Worm (Caenorhabditis elegans) whole organism, L2 larva: ENCODE measurements around the gene lin-9.

Source experiments
- C34F6.9 ChIP-seq: fragments of 150-350 bp; optimal IDR thresholded peaks from 2 replicates; lab custom pipeline; 2014; ENCODE audit warnings: missing biosample characterization, missing genetic modification characterization
- F13H6.1 ChIP-seq: sonication (generic microtip); optimal IDR thresholded peaks from 2 replicates; lab custom pipeline; 2016; ENCODE audit warnings: missing genetic modification characterization, missing compliant biosample characterization
- R02D3.7 ChIP-seq: fragments of 150-350 bp; optimal IDR thresholded peaks from 2 replicates; lab custom pipeline; 2014; ENCODE audit warnings: missing biosample characterization, missing genetic modification characterization
- Y55F3AM.14 ChIP-seq: fragments of 200-800 bp; sonication (Bioruptor generic); optimal IDR thresholded peaks from 2 replicates; lab custom pipeline; 2018; ENCODE audit warnings: mild to moderate bottlenecking, missing genetic modification characterization, missing compliant biosample characterization
- ZK546.5 ChIP-seq: sonication (generic microtip); optimal IDR thresholded peaks from 2 replicates; lab custom pipeline; 2017; ENCODE audit warnings: missing biosample characterization, missing genetic modification characterization
- alr-1 ChIP-seq: fragments of 150-350 bp; optimal IDR thresholded peaks from 2 replicates; lab custom pipeline; 2014; ENCODE audit warnings: missing biosample characterization, missing genetic modification characterization
- aly-2 ChIP-seq: fragments of 150-350 bp; optimal IDR thresholded peaks from 2 replicates; lab custom pipeline; 2014; ENCODE audit warnings: missing biosample characterization, missing genetic modification characterization
- ama-1 ChIP-seq: fragments of 150-350 bp; optimal IDR thresholded peaks from 2 replicates; lab custom pipeline; 2018; ENCODE audit warnings: inconsistent platforms
- blmp-1 ChIP-seq: sonication (generic microtip); optimal IDR thresholded peaks from 2 replicates; lab custom pipeline; 2017; ENCODE audit warnings: missing genetic modification characterization, mild to moderate bottlenecking, missing compliant biosample characterization, antibody characterized with exemption, moderate library complexity; ENCODE audit not compliant: insufficient read depth
- ceh-16 ChIP-seq: fragments of 150-350 bp; optimal IDR thresholded peaks from 2 replicates; lab custom pipeline; 2014; ENCODE audit warnings: missing biosample characterization, missing genetic modification characterization
- ceh-82 ChIP-seq: fragments of 150-350 bp; optimal IDR thresholded peaks from 2 replicates; lab custom pipeline; 2014; ENCODE audit warnings: missing biosample characterization, missing genetic modification characterization
- crh-2 ChIP-seq: sonication (generic microtip); optimal IDR thresholded peaks from 2 replicates; lab custom pipeline; 2017; ENCODE audit warnings: missing biosample characterization, missing genetic modification characterization
- dmd-4 ChIP-seq: sonication (generic microtip); optimal IDR thresholded peaks from 2 replicates; lab custom pipeline; 2017; ENCODE audit warnings: missing biosample characterization, missing genetic modification characterization
- egl-27 ChIP-seq: sonication (generic microtip); optimal IDR thresholded peaks from 3 replicates; lab custom pipeline; 2017; ENCODE audit warnings: missing biosample characterization, missing genetic modification reagents, missing genetic modification characterization
- elt-1 ChIP-seq: fragments of 150-350 bp; optimal IDR thresholded peaks from 2 replicates; lab custom pipeline; 2014; ENCODE audit warnings: missing biosample characterization, missing genetic modification characterization
- elt-3 ChIP-seq: sonication (generic microtip); optimal IDR thresholded peaks from 2 replicates; lab custom pipeline; 2017; ENCODE audit warnings: missing biosample characterization, missing genetic modification characterization
- fos-1 ChIP-seq: fragments of 150-350 bp; optimal IDR thresholded peaks from 2 replicates; lab custom pipeline; 2014; ENCODE audit warnings: missing biosample characterization, missing genetic modification characterization
- gmeb-1 ChIP-seq: fragments of 150-350 bp; optimal IDR thresholded peaks from 2 replicates; lab custom pipeline; 2014; ENCODE audit warnings: missing biosample characterization, missing genetic modification characterization
- lin-11 ChIP-seq: fragments of 150-350 bp; sonication (generic microtip); optimal IDR thresholded peaks from 2 replicates; lab custom pipeline; 2014; ENCODE audit warnings: missing biosample characterization, missing genetic modification characterization, inconsistent platforms, mixed read lengths
- lin-13 ChIP-seq: fragments of 150-350 bp; optimal IDR thresholded peaks from 2 replicates; lab custom pipeline; 2014; ENCODE audit warnings: missing biosample characterization, missing genetic modification reagents, missing genetic modification characterization
- lin-39 ChIP-seq: fragments of 150-350 bp; optimal IDR thresholded peaks from 2 replicates; lab custom pipeline; 2014; ENCODE audit warnings: missing biosample characterization, missing genetic modification reagents, missing genetic modification characterization
- lsy-2 ChIP-seq, 2 experiments: fragments of 150-350 bp in 1 of 2; sonication (generic microtip) in 1 of 2; optimal IDR thresholded peaks; 2 replicates each; lab custom pipeline; 2014 to 2017; ENCODE audit warnings: missing biosample characterization in 2 of 2, missing genetic modification characterization in 2 of 2
- mab-5 ChIP-seq: fragments of 150-350 bp; optimal IDR thresholded peaks from 2 replicates; lab custom pipeline; 2014; ENCODE audit warnings: missing biosample characterization, missing genetic modification characterization
- mbf-1 ChIP-seq: sonication (generic microtip); optimal IDR thresholded peaks from 2 replicates; lab custom pipeline; 2017; ENCODE audit warnings: missing biosample characterization, missing genetic modification characterization
- mdl-1 ChIP-seq, 2 experiments: fragments of 150-350 bp in 1 of 2; sonication (generic microtip) in 1 of 2; optimal IDR thresholded peaks; 2 replicates each; lab custom pipeline; 2017; ENCODE audit warnings: missing biosample characterization in 2 of 2, missing genetic modification characterization in 2 of 2
- nhr-10 ChIP-seq: sonication (generic microtip); optimal IDR thresholded peaks from 2 replicates; lab custom pipeline; 2017; ENCODE audit warnings: missing biosample characterization, missing genetic modification characterization
- nhr-11 ChIP-seq: fragments of 150-350 bp; optimal IDR thresholded peaks from 2 replicates; lab custom pipeline; 2014; ENCODE audit warnings: missing biosample characterization, missing genetic modification characterization
- nhr-12 ChIP-seq: fragments of 150-350 bp; optimal IDR thresholded peaks from 2 replicates; lab custom pipeline; 2014; ENCODE audit warnings: missing biosample characterization, missing genetic modification characterization
- nhr-129 ChIP-seq: fragments of 150-350 bp; optimal IDR thresholded peaks from 2 replicates; lab custom pipeline; 2014; ENCODE audit warnings: missing biosample characterization, missing genetic modification characterization
- nhr-21 ChIP-seq: fragments of 150-350 bp; optimal IDR thresholded peaks from 2 replicates; lab custom pipeline; 2014; ENCODE audit warnings: missing biosample characterization, missing genetic modification characterization
- nhr-23 ChIP-seq: fragments of 150-350 bp; optimal IDR thresholded peaks from 2 replicates; lab custom pipeline; 2014; ENCODE audit warnings: missing biosample characterization, missing genetic modification reagents, missing genetic modification characterization
- nhr-237 ChIP-seq: fragments of 150-350 bp; optimal IDR thresholded peaks from 2 replicates; lab custom pipeline; 2014; ENCODE audit warnings: missing biosample characterization, missing genetic modification characterization
- nhr-25 ChIP-seq: fragments of 150-350 bp; sonication (generic microtip); optimal IDR thresholded peaks from 3 replicates; lab custom pipeline; 2014; ENCODE audit warnings: missing biosample characterization, missing genetic modification characterization
- nhr-6 ChIP-seq: fragments of 150-350 bp; optimal IDR thresholded peaks from 2 replicates; lab custom pipeline; 2014; ENCODE audit warnings: missing biosample characterization, missing genetic modification characterization
- nhr-77 ChIP-seq: fragments of 150-350 bp; optimal IDR thresholded peaks from 2 replicates; lab custom pipeline; 2014; ENCODE audit warnings: missing biosample characterization, missing genetic modification characterization
- peb-1 ChIP-seq: fragments of 150-350 bp; optimal IDR thresholded peaks from 2 replicates; lab custom pipeline; 2014; ENCODE audit warnings: missing biosample characterization, missing genetic modification characterization
- sem-4 ChIP-seq: fragments of 150-350 bp; optimal IDR thresholded peaks from 2 replicates; lab custom pipeline; 2014; ENCODE audit warnings: missing biosample characterization, missing genetic modification reagents, missing genetic modification characterization
- skn-1 ChIP-seq: sonication (generic microtip); optimal IDR thresholded peaks from 2 replicates; lab custom pipeline; 2017; ENCODE audit warnings: missing biosample characterization, missing genetic modification characterization
- sma-3 ChIP-seq: sonication (generic microtip); optimal IDR thresholded peaks from 2 replicates; lab custom pipeline; 2016; ENCODE audit warnings: missing genetic modification reagents, missing genetic modification characterization, missing compliant biosample characterization
- sma-9 ChIP-seq, 2 experiments: fragments of 150-350 bp in 1 of 2; sonication (generic microtip) in 1 of 2; optimal IDR thresholded peaks; 2 replicates each; lab custom pipeline; 2014 to 2016; ENCODE audit warnings: missing genetic modification characterization in 2 of 2, mild to moderate bottlenecking in 1 of 2, missing biosample characterization in 1 of 2, missing compliant biosample characterization in 1 of 2, missing genetic modification reagents in 1 of 2, moderate library complexity in 1 of 2
- snpc-4 ChIP-seq: fragments of 150-350 bp; optimal IDR thresholded peaks from 2 replicates; lab custom pipeline; 2014; ENCODE audit warnings: missing biosample characterization, missing genetic modification characterization
- unc-39 ChIP-seq: fragments of 150-350 bp; optimal IDR thresholded peaks from 2 replicates; lab custom pipeline; 2014; ENCODE audit warnings: missing biosample characterization, missing genetic modification characterization
- unc-55 ChIP-seq: fragments of 150-350 bp; sonication (generic microtip); optimal IDR thresholded peaks from 3 replicates; lab custom pipeline; 2014; ENCODE audit warnings: missing biosample characterization, missing genetic modification reagents, missing genetic modification characterization
- unc-62 ChIP-seq: fragments of 150-350 bp; optimal IDR thresholded peaks from 2 replicates; lab custom pipeline; 2014; ENCODE audit warnings: missing biosample characterization, missing genetic modification reagents, missing genetic modification characterization
- zag-1 ChIP-seq: fragments of 150-350 bp; optimal IDR thresholded peaks from 2 replicates; lab custom pipeline; 2014; ENCODE audit warnings: missing biosample characterization, missing genetic modification characterization
- ztf-1 ChIP-seq: fragments of 200-800 bp; sonication (Bioruptor generic); conservative IDR thresholded peaks from 2 replicates; pipeline ENCODE4 v1.3.6; 2022; ENCODE audit warnings: missing genetic modification characterization, missing compliant biosample characterization
- ztf-11 ChIP-seq: sonication (generic microtip); optimal IDR thresholded peaks from 2 replicates; lab custom pipeline; 2017; ENCODE audit warnings: missing biosample characterization, missing genetic modification characterization
- ztf-4 ChIP-seq: fragments of 150-350 bp; optimal IDR thresholded peaks from 2 replicates; lab custom pipeline; 2014; ENCODE audit warnings: missing biosample characterization, missing genetic modification characterization

lin-9 gene

DNA sequence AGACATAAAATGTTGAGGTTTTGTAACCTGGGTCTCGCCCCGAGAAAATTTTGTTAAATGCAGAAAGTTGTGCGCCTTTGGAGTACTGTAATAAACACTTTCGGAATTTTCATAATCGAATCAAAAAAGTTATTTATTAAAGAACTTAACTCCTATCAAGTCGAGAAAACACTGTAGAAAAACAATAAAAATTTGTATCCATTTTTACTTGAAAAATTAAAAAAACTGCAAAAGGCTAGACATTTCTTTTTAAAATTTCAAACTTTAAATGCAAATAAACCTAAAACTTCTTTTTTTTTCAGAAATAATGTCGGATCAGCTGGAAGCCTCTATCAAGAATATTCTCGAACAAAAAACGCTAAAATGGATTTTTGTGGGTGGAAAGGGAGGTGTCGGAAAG lies 9.1 kb downstream of the lin-9 start, which contains the start of gene asna-1:
asna-1 (plus strand) TSS at position 301 of the 400 bp plus-strand sequence.
- TF ChIP-seq nhr-129 (tag; lab: Kevin White, UChicago) (no peak), ztf-4 (no peak), nhr-25 (no peak)

- TF ChIP-seq nhr-21 (tag; lab: Kevin White, UChicago): no peak
Measured at ce11 chrIII:8893464-8893863, 10.5 kb downstream of the lin-9 start, which contains the start of gene ZK637.4. ZK637.4 (plus strand) TSS chrIII:8893764.

ce11 chrIII:8889931-8890330 lies 14.0 kb downstream of the lin-9 start, which contains the start of gene lnkn-1:
lnkn-1 (plus strand) TSS chrIII:8890231.
- no peak for TF ChIP-seq blmp-1 (tag; lab: Kevin White, UChicago)
- no peak for TF ChIP-seq aly-2
- TF ChIP-seq mbf-1: no peak
- TF ChIP-seq elt-1 (tag; lab: Kevin White, UChicago): no peak
- TF ChIP-seq nhr-21 (tag; lab: Kevin White, UChicago): no peak
- TF ChIP-seq, all 48 proteins: peak for 0

DNA sequence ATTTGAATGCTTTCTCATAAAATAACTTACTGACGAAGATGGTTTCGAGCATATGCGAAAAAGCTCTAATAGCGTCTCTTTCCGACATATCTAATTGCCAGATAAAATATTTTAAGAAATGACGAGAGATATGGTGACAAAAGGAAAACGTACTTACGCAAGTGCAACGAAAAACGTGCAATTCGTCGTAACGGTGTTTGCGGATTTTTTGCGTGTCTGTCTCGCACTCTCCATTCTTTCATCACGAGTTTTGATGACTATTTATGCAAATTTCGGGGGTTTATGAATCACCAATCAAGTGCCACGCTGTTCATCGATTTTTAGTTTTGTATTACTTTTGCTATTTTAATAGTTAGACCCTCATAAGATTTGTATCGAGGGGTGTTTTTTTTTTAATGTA lies 15.0 kb downstream of the lin-9 start, which contains the start of gene ZK637.14:
ZK637.14 (minus strand) TSS at position 201 of the 400 bp plus-strand sequence.
- TF ChIP-seq ztf-4 (no peak), mdl-1 (tag; optimal IDR thresholded peaks at IDR 0.05; lab: Kevin White, UChicago) (no peak), zag-1 (tag; lab: Kevin White, UChicago) (no peak), aly-2 (no peak), peb-1 (tag; lab: Kevin White, UChicago) (no peak), nhr-23 (no peak), lin-13 (GFP tag; lab: Kevin White, UChicago) (no peak), sma-3 (peak; percentile 16), lsy-2 (tag; optimal IDR thresholded peaks at IDR 0.05; lab: Kevin White, UChicago) (peak; percentile 45 to 76), alr-1 (tag; lab: Kevin White, UChicago) (no peak), nhr-6 (peak; percentile 9), gmeb-1 (tag; lab: Kevin White, UChicago) (peak; percentile 49), C34F6.9 (tag; lab: Kevin White, UChicago) (peak; percentile 93), elt-3 (tag; lab: Kevin White, UChicago) (no peak), lin-39 (no peak), mab-5 (tag; lab: Kevin White, UChicago) (no peak), egl-27 (no peak), skn-1 (tag; lab: Kevin White, UChicago) (peak; percentile 73), nhr-21 (tag; lab: Kevin White, UChicago) (peak; percentile 23), nhr-11 (tag; lab: Kevin White, UChicago) (no peak), unc-55 (GFP tag; lab: Kevin White, UChicago) (peak; percentile 61), Y55F3AM.14 (GFP tag; lab: Kevin White, UChicago) (no peak), ztf-11 (no peak), ama-1 (lab: Kevin White, UChicago) (peak; percentile 2), ZK546.5 (tag; lab: Kevin White, UChicago) (no peak), mbf-1 (no peak), sma-9 (GFP tag; optimal IDR thresholded peaks at IDR 0.05; lab: Kevin White, UChicago) (peak; percentile 15), sma-9 (tag; optimal IDR thresholded peaks at IDR 0.05; lab: Kevin White, UChicago) (no peak), nhr-237 (tag; lab: Kevin White, UChicago) (no peak), R02D3.7 (no peak), elt-1 (tag; lab: Kevin White, UChicago) (no peak), lin-11 (tag; lab: Kevin White, UChicago) (peak; percentile 39), nhr-25 (peak; percentile 3), fos-1 (tag; lab: Kevin White, UChicago) (peak; percentile 95), unc-62 (GFP tag; lab: Kevin White, UChicago) (no peak), F13H6.1 (tag; lab: Kevin White, UChicago) (no peak), nhr-77 (tag; lab: Kevin White, UChicago) (no peak), unc-39 (tag; lab: Kevin White, UChicago) (no peak), snpc-4 (no peak), nhr-10 (tag; lab: Kevin White, UChicago) (no peak), nhr-12 (tag; lab: Kevin White, UChicago) (no peak), nhr-129 (tag; lab: Kevin White, UChicago) (peak; percentile 71), crh-2 (tag; lab: Kevin White, UChicago) (peak; percentile 89), ceh-82 (no peak), dmd-4 (tag; lab: Kevin White, UChicago) (no peak), sem-4 (no peak), ztf-1 (GFP tag; lab: Robert Waterston, UW) (no peak), ceh-16 (no peak)
